Worm (Caenorhabditis elegans) whole organism, L4 larva: ENCODE data around the gene Y113G7B.12.
A peak's percentile ranks its signal among the peaks of the same experiment; 100 is the strongest.

Source experiments
- R02D3.7 ChIP-seq: fragments of 150-350 bp; sonication (generic microtip); optimal IDR thresholded peaks from 3 replicates; lab custom pipeline; 2014; ENCODE audit warnings: missing biosample characterization, missing genetic modification characterization
- T20F7.1 ChIP-seq: fragments of 200-800 bp; sonication (Bioruptor generic); optimal IDR thresholded peaks from 2 replicates; lab custom pipeline; 2018; ENCODE audit warnings: mild to moderate bottlenecking, missing genetic modification characterization, missing compliant biosample characterization
- T26A8.4 ChIP-seq: fragments of 200-800 bp; sonication (Bioruptor generic); IDR thresholded peaks from 2 replicates; pipeline ENCODE4 v1.3.6; 2022; ENCODE audit warnings: missing genetic modification characterization, missing compliant biosample characterization
- Y105C5A.15 ChIP-seq: fragments of 200-800 bp; sonication (Bioruptor generic); IDR thresholded peaks from 2 replicates; pipeline ENCODE4 v1.3.6; 2022; ENCODE audit warnings: missing genetic modification characterization, missing compliant biosample characterization
- Y48G9A.11 ChIP-seq: fragments of 200-800 bp; sonication (Bioruptor generic); IDR thresholded peaks from 2 replicates; pipeline ENCODE4 v1.3.6; 2022; ENCODE audit warnings: missing genetic modification reagents, missing genetic modification characterization, missing compliant biosample characterization
- ZK337.2 ChIP-seq: fragments of 200-800 bp; sonication (Bioruptor generic); IDR thresholded peaks from 2 replicates; pipeline ENCODE4 v1.3.6; 2022; ENCODE audit warnings: missing genetic modification reagents, missing genetic modification characterization, missing compliant biosample characterization
- ZK546.5 ChIP-seq, 2 experiments: sonication (generic microtip); optimal IDR thresholded peaks; 2 replicates each; lab custom pipeline; 2017; ENCODE audit warnings: missing biosample characterization in 2 of 2, missing genetic modification characterization in 2 of 2
- aha-1 ChIP-seq: fragments of 150-350 bp; peaks from one replicate; lab custom pipeline; 2014; ENCODE audit warnings: missing biosample characterization, missing genetic modification characterization
- aly-2 ChIP-seq: sonication (generic microtip); optimal IDR thresholded peaks from 2 replicates; lab custom pipeline; 2018; ENCODE audit warnings: missing biosample characterization, missing genetic modification characterization
- arid-1 ChIP-seq: fragments of 200-800 bp; sonication (Bioruptor generic); conservative IDR thresholded peaks from 2 replicates; pipeline ENCODE4 v1.3.6; 2022; ENCODE audit warnings: missing genetic modification reagents, missing genetic modification characterization, missing compliant biosample characterization
- ctbp-1 ChIP-seq: fragments of 200-800 bp; sonication (Bioruptor generic); IDR thresholded peaks from 2 replicates; pipeline ENCODE4 v1.3.6; 2022; ENCODE audit warnings: missing genetic modification reagents, missing genetic modification characterization, missing compliant biosample characterization
- daf-12 ChIP-seq: fragments of 150-350 bp; optimal IDR thresholded peaks from 2 replicates; lab custom pipeline; 2014; ENCODE audit warnings: missing biosample characterization, missing genetic modification reagents, missing genetic modification characterization
- daf-19 ChIP-seq: fragments of 200-800 bp; sonication (Bioruptor generic); conservative IDR thresholded peaks from 2 replicates; pipeline ENCODE4 v1.3.6; 2022; ENCODE audit warnings: missing genetic modification characterization, missing compliant biosample characterization
- daf-8 ChIP-seq: fragments of 200-800 bp; sonication (Bioruptor generic); IDR thresholded peaks from 2 replicates; pipeline ENCODE4 v1.3.6; 2022; ENCODE audit warnings: missing genetic modification characterization, missing compliant biosample characterization
- dmd-9 ChIP-seq: fragments of 200-800 bp; sonication (Bioruptor generic); IDR thresholded peaks from 2 replicates; pipeline ENCODE4 v1.3.6; 2022; ENCODE audit warnings: missing genetic modification reagents, missing genetic modification characterization, missing compliant biosample characterization
- duxl-1 ChIP-seq: sonication (generic microtip); optimal IDR thresholded peaks from 2 replicates; lab custom pipeline; 2016; ENCODE audit warnings: mild to moderate bottlenecking, missing genetic modification characterization, moderate library complexity, missing compliant biosample characterization; ENCODE audit not compliant: poor library complexity
- dve-1 ChIP-seq: sonication (generic microtip); optimal IDR thresholded peaks from 2 replicates; lab custom pipeline; 2017; ENCODE audit warnings: antibody characterized with exemption, mild to moderate bottlenecking, missing genetic modification characterization, missing compliant biosample characterization; ENCODE audit not compliant: insufficient read depth
- egl-27 ChIP-seq: sonication (generic microtip); optimal IDR thresholded peaks from 3 replicates; lab custom pipeline; 2017; ENCODE audit warnings: missing biosample characterization, missing genetic modification reagents, missing genetic modification characterization
- gei-8 ChIP-seq: fragments of 200-800 bp; sonication (Bioruptor generic); optimal IDR thresholded peaks from 2 replicates; lab custom pipeline; 2018; ENCODE audit warnings: mild to moderate bottlenecking, missing genetic modification characterization, missing compliant biosample characterization
- hif-1 ChIP-seq, 2 experiments: sonication (generic microtip); optimal IDR thresholded peaks; 2 replicates each; lab custom pipeline; 2016 to 2017; ENCODE audit warnings: missing compliant biosample characterization in 2 of 2, missing genetic modification characterization in 2 of 2, missing genetic modification reagents in 2 of 2, missing genotype in 2 of 2, mild to moderate bottlenecking in 1 of 2
- lin-13 ChIP-seq: fragments of 150-350 bp; optimal IDR thresholded peaks from 2 replicates; lab custom pipeline; 2014; ENCODE audit warnings: missing biosample characterization, missing genetic modification reagents, missing genetic modification characterization
- lin-29 ChIP-seq: fragments of 200-800 bp; sonication (Bioruptor generic); IDR thresholded peaks from 2 replicates; pipeline ENCODE4 v1.3.6; 2022; ENCODE audit warnings: missing genetic modification reagents, missing genetic modification characterization, missing compliant biosample characterization
- lin-38 ChIP-seq: fragments of 200-800 bp; sonication (Bioruptor generic); IDR thresholded peaks from 2 replicates; pipeline ENCODE4 v1.3.6; 2022; ENCODE audit warnings: missing genetic modification reagents, missing genetic modification characterization, missing compliant biosample characterization
- lin-39 ChIP-seq: fragments of 150-350 bp; optimal IDR thresholded peaks from 2 replicates; lab custom pipeline; 2014; ENCODE audit warnings: missing biosample characterization, missing genetic modification reagents, missing genetic modification characterization
- lir-3 ChIP-seq: sonication (generic microtip); optimal IDR thresholded peaks from 2 replicates; lab custom pipeline; 2016; ENCODE audit warnings: mild to moderate bottlenecking, missing genetic modification characterization, missing compliant biosample characterization
- lsy-2 ChIP-seq, 2 experiments: fragments of 150-350 bp in 1 of 2; sonication (generic microtip) in 1 of 2; optimal IDR thresholded peaks; 2 replicates each; lab custom pipeline; 2014 to 2017; ENCODE audit warnings: missing biosample characterization in 2 of 2, missing genetic modification characterization in 2 of 2
- madf-5 ChIP-seq, 2 experiments: fragments of 200-800 bp; sonication (Bioruptor generic); IDR thresholded peaks; 2 replicates each; pipeline ENCODE4 v1.3.6; 2022; ENCODE audit warnings: missing compliant biosample characterization in 2 of 2, missing genetic modification characterization in 2 of 2
- mdt-29 ChIP-seq: fragments of 200-800 bp; sonication (Bioruptor generic); IDR thresholded peaks from 2 replicates; pipeline ENCODE4 v1.3.6; 2022; ENCODE audit warnings: missing genetic modification reagents, missing genetic modification characterization, missing compliant biosample characterization
- mep-1 ChIP-seq: fragments of 150-350 bp; sonication (generic microtip); optimal IDR thresholded peaks from 3 replicates; lab custom pipeline; 2014; ENCODE audit warnings: missing biosample characterization, missing genetic modification characterization
- mxl-2 ChIP-seq: fragments of 200-800 bp; sonication (Bioruptor generic); conservative IDR thresholded peaks from 2 replicates; pipeline ENCODE4 v1.3.6; 2022; ENCODE audit warnings: missing genetic modification reagents, missing genetic modification characterization, missing compliant biosample characterization
- nhr-102 ChIP-seq: sonication (generic microtip); optimal IDR thresholded peaks from 2 replicates; lab custom pipeline; 2016; ENCODE audit warnings: mild to moderate bottlenecking, missing genetic modification characterization, moderate library complexity, missing compliant biosample characterization
- nhr-11 ChIP-seq: fragments of 150-350 bp; optimal IDR thresholded peaks from 2 replicates; lab custom pipeline; 2014; ENCODE audit warnings: missing biosample characterization, missing genetic modification characterization
- nhr-237 ChIP-seq: sonication (generic microtip); optimal IDR thresholded peaks from 2 replicates; lab custom pipeline; 2017; ENCODE audit warnings: missing biosample characterization, missing genetic modification characterization
- nhr-28 ChIP-seq: fragments of 150-350 bp; optimal IDR thresholded peaks from 2 replicates; lab custom pipeline; 2014; ENCODE audit warnings: missing biosample characterization, missing genetic modification characterization
- nhr-48 ChIP-seq: sonication (generic microtip); optimal IDR thresholded peaks from 2 replicates; lab custom pipeline; 2016; ENCODE audit warnings: mild to moderate bottlenecking, missing genetic modification characterization, missing compliant biosample characterization
- nhr-6 ChIP-seq: fragments of 150-350 bp; optimal IDR thresholded peaks from 2 replicates; lab custom pipeline; 2014; ENCODE audit warnings: missing biosample characterization, missing genetic modification characterization
- nhr-77 ChIP-seq: fragments of 150-350 bp; optimal IDR thresholded peaks from 2 replicates; lab custom pipeline; 2014; ENCODE audit warnings: missing biosample characterization, missing genetic modification characterization
- php-3 ChIP-seq: fragments of 200-800 bp; sonication (Bioruptor generic); IDR thresholded peaks from 2 replicates; pipeline ENCODE4 v1.3.6; 2022; ENCODE audit warnings: missing genetic modification reagents, missing genetic modification characterization, missing compliant biosample characterization
- sdz-12 ChIP-seq: fragments of 200-800 bp; sonication (Bioruptor generic); optimal IDR thresholded peaks from 2 replicates; lab custom pipeline; 2018; ENCODE audit warnings: mild to moderate bottlenecking, missing genetic modification characterization, missing compliant biosample characterization
- snpc-1.2 ChIP-seq: fragments of 200-800 bp; sonication (Bioruptor generic); IDR thresholded peaks from 2 replicates; pipeline ENCODE4 v1.3.6; 2022; ENCODE audit warnings: missing genetic modification reagents, missing genetic modification characterization, missing compliant biosample characterization
- snpc-4 ChIP-seq: fragments of 150-350 bp; optimal IDR thresholded peaks from 2 replicates; lab custom pipeline; 2014; ENCODE audit warnings: missing biosample characterization, missing genetic modification characterization
- spr-1 ChIP-seq: sonication (generic microtip); optimal IDR thresholded peaks from 2 replicates; lab custom pipeline; 2016; ENCODE audit warnings: mild to moderate bottlenecking, missing genetic modification characterization, missing compliant biosample characterization
- unc-62 ChIP-seq, 3 experiments: fragments of 150-350 bp in 1 of 3; sonication (generic microtip); optimal IDR thresholded peaks in 2 of 3; peaks in 1 of 3; 1 replicate in 1 of 3; 2 replicates in 2 of 3; lab custom pipeline; 2014 to 2017; ENCODE audit warnings: missing biosample characterization in 3 of 3, missing genetic modification characterization in 3 of 3, missing genetic modification reagents in 3 of 3, missing genotype in 1 of 3
- zag-1 ChIP-seq: fragments of 150-350 bp; optimal IDR thresholded peaks from 2 replicates; lab custom pipeline; 2014; ENCODE audit warnings: missing biosample characterization, missing genetic modification characterization
- zfp-3 ChIP-seq: fragments of 200-800 bp; sonication (Bioruptor generic); conservative IDR thresholded peaks from 2 replicates; pipeline ENCODE4 v1.3.6; 2022; ENCODE audit warnings: missing genetic modification reagents, missing genetic modification characterization, missing compliant biosample characterization
- zip-11 ChIP-seq: fragments of 200-800 bp; sonication (Bioruptor generic); IDR thresholded peaks from 2 replicates; pipeline ENCODE4 v1.3.6; 2022; ENCODE audit warnings: missing genetic modification characterization, missing compliant biosample characterization
- ztf-7 ChIP-seq: fragments of 150-350 bp; optimal IDR thresholded peaks from 2 replicates; lab custom pipeline; 2014; ENCODE audit warnings: missing biosample characterization, missing genetic modification characterization

The Y113G7B.12 gene

DNA sequence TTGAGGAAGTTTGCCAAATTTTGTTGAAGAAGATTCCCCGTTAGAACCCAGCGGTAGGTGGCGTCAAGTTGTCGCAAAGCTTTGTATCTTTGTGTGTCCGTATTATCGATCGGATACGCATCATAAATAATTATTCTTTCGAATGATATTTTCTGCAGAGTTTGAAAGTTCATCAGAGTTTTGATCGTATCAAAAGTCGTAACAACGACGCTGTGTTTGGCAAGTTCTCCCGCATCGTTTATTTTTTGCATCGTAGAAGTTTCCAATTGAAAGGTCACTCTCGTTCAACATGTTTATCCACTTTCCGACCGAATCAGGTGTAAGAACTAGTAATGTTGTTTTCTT lies 49.4 kb downstream of the Y113G7B.12 start (continued):
- TF ChIP-seq php-3 (GFP tag; lab: Robert Waterston, UW): 0 out of 2 replicates have a peak, but pooled peaks have one; percentile 28
- 0 out of 2 replicates have a peak, but pooled peaks have one; percentile 10 for TF ChIP-seq ctbp-1
- peak; percentile 8 for TF ChIP-seq lin-38 (GFP tag; lab: Robert Waterston, UW)
- no peak for TF ChIP-seq lir-3 (tag; lab: Kevin White, UChicago)

DNA sequence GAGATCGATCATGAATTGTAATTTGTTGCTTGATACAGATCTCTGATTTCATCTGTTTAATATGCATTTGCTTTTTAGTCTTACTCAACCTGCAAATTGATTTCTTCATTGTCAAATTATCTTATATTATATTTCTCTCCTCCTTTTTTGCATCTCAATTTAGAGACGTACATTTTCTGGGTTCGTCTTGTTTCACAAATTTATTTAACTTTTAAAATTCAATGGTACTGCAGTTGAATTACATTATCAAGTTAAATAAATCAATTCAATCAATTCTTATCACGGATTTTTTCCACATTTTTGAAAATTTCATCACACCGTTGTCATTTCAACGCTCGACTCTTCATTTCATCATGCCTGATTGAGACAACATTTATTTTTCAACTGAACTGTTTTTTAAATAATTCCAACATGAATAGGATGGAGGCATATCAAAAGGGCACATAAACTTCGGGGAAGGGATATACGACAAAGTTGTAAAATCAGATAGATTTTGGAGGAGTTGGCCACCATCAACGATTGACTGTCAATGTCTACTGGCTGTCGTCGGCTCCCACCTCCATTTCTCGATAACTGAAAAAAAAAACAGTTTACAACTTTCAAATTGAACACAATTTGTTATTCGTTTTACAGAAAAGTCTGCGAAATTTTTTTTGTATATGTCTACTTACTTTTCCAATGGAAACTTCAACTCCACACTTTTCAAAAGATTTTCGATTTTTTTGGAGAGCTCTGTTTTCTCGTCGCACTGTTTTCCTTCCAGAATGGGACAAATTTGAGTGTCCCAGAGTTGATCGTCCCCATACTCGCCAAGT lies 50.0 kb downstream of the Y113G7B.12 start:
- no peak for TF ChIP-seq zip-11 (GFP tag; lab: Robert Waterston, UW)
- no peak for TF ChIP-seq spr-1 (tag; lab: Kevin White, UChicago)
- TF ChIP-seq arid-1 (GFP tag; lab: Robert Waterston, UW): peak; percentile 30; the same call in 1 of the 2 replicates
- peak; percentile 23 for TF ChIP-seq nhr-102 (tag; lab: Kevin White, UChicago)
- no peak for TF ChIP-seq daf-19 (GFP tag; lab: Robert Waterston, UW)
- TF ChIP-seq nhr-77 (tag; lab: Kevin White, UChicago): no peak
- no peak for TF ChIP-seq nhr-28 (tag; lab: Kevin White, UChicago)
- TF ChIP-seq nhr-237 (tag; lab: Kevin White, UChicago): no peak
- TF ChIP-seq nhr-11 (tag; lab: Kevin White, UChicago): no peak
- TF ChIP-seq lin-38 (GFP tag; lab: Robert Waterston, UW): peak; percentile 56
- peak; percentile 73 for TF ChIP-seq mep-1 (tag; lab: Kevin White, UChicago)
- no peak for TF ChIP-seq daf-12 (tag; lab: Kevin White, UChicago)
- TF ChIP-seq sdz-12 (GFP tag; lab: Kevin White, UChicago): no peak
- TF ChIP-seq Y48G9A.11: no peak
- no peak for TF ChIP-seq daf-8 (GFP tag; lab: Robert Waterston, UW)
- 0 out of 2 replicates have a peak, but pooled peaks have one; percentile 5 for TF ChIP-seq mdt-29 (GFP tag; lab: Robert Waterston, UW)
- TF ChIP-seq ctbp-1: peak; percentile 18; the same call in 1 of the 2 replicates
- no peak for TF ChIP-seq lin-29
- TF ChIP-seq gei-8 (GFP tag; lab: Kevin White, UChicago): no peak
- no peak for TF ChIP-seq nhr-6
- TF ChIP-seq aly-2 (tag; lab: Kevin White, UChicago): no peak
- peak; percentile 82 for TF ChIP-seq dve-1 (tag; lab: Kevin White, UChicago)
- TF ChIP-seq zag-1 (tag; lab: Kevin White, UChicago): no peak
- no peak for TF ChIP-seq dmd-9
- no peak for TF ChIP-seq lin-39
- TF ChIP-seq zfp-3 (GFP tag; lab: Robert Waterston, UW): peak; percentile 90
- no peak for TF ChIP-seq ZK546.5 (tag; optimal IDR thresholded peaks at IDR 0.05; lab: Kevin White, UChicago)
- TF ChIP-seq madf-5 (GFP tag; IDR thresholded peaks at IDR 0.05; lab: Robert Waterston, UW): peak in 1 of 2 experiments; percentile 49; a peak in 1 of 4 replicates
- TF ChIP-seq T26A8.4 (GFP tag; lab: Robert Waterston, UW): peak; percentile 88
- TF ChIP-seq lsy-2 (tag; optimal IDR thresholded peaks at IDR 0.05; lab: Kevin White, UChicago): peak in 1 of 2 experiments; percentile 50
- TF ChIP-seq Y105C5A.15: 0 out of 2 replicates have a peak, but pooled peaks have one; percentile 4
- no peak for TF ChIP-seq ZK337.2 (GFP tag; lab: Robert Waterston, UW)
- no peak for TF ChIP-seq egl-27
- TF ChIP-seq snpc-1.2: no peak
- TF ChIP-seq duxl-1 (tag; lab: Kevin White, UChicago): no peak
- TF ChIP-seq lin-13 (GFP tag; lab: Kevin White, UChicago): peak; percentile 12
- TF ChIP-seq mxl-2 (GFP tag; lab: Robert Waterston, UW): no peak
- no peak for TF ChIP-seq R02D3.7 (tag; lab: Kevin White, UChicago)
- no peak for TF ChIP-seq nhr-48 (tag; lab: Kevin White, UChicago)
- TF ChIP-seq ztf-7 (tag; lab: Kevin White, UChicago): no peak
- peak; percentile 61 for TF ChIP-seq T20F7.1 (GFP tag; lab: Kevin White, UChicago)
- TF ChIP-seq unc-62 (GFP tag; optimal IDR thresholded peaks at IDR 0.05 in 1 of 2; lab: Kevin White, UChicago): no peak
- TF ChIP-seq unc-62 (tag; optimal IDR thresholded peaks at IDR 0.05; lab: Kevin White, UChicago): no peak
- TF ChIP-seq snpc-4 (tag; lab: Kevin White, UChicago): no peak
- TF ChIP-seq hif-1 (tag; optimal IDR thresholded peaks at IDR 0.05; lab: Kevin White, UChicago): no peak
- peak; percentile 28 for TF ChIP-seq aha-1 (tag; lab: Kevin White, UChicago)
